Fruit fly (Drosophila melanogaster): ENCODE data around the gene CG31441.

CG31441 gene

DNA sequence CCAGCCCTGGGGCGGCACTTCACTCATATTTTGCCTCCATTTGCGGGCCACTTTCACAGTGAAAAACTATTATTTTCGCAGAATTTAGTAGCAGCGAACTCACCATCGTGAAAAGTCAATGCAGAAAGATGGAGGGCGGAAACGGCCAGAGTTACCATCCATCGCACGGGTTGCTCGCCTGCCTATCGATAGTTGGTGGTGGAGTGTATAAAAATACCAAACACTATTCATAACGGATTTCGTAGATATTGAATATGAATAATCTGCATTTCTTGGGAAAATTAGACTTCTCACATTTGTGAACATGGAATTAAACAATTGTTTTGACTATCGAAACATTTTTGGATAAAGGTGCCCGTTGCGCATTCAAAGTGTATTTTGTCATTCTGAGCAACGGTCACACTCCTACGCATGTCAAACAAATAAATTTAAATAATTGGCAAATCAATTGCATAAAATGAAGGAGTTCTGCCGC is 19.9 kb upstream of the CG31441 start, which contains the start of the genes RpS25 and CG4820 (continued):
- TF ChIP-seq jigr1 (GFP tag; IDR thresholded peaks at IDR 0.05): no peak
- peak; percentile 91 for TF ChIP-seq Mad (GFP tag; optimal IDR thresholded peaks at IDR 0.05)
- TF ChIP-seq D19B (GFP tag; optimal IDR thresholded peaks at IDR 0.05): peak; percentile 75
- peak; percentile 78 for TF ChIP-seq Spps (tag; optimal IDR thresholded peaks at IDR 0.05)
- TF ChIP-seq sna (GFP tag; IDR thresholded peaks at IDR 0.05; ENCODE audit: partially characterized antibody): peak; percentile 89
- peak; percentile 65; the same call in 1 of the 2 replicates for TF ChIP-seq CG14667 (GFP tag; IDR thresholded peaks at IDR 0.05)
- TF ChIP-seq tna (GFP tag; IDR thresholded peaks at IDR 0.05; ENCODE audit: partially characterized antibody): peak; percentile 62; the same call in 1 of the 2 replicates
- peak; percentile 96 for TF ChIP-seq MTF-1 (GFP tag; optimal IDR thresholded peaks at IDR 0.05; ENCODE audit: borderline replicate concordance)
- TF ChIP-seq her (GFP tag; optimal IDR thresholded peaks at IDR 0.05): peak; percentile 91
- peak; percentile 25 for TF ChIP-seq Hmx (GFP tag; optimal IDR thresholded peaks at IDR 0.05)
- TF ChIP-seq hb (GFP tag; IDR thresholded peaks at IDR 0.05; ENCODE audit: partially characterized antibody): peak; percentile 80; the same call in 2 of the 3 replicates
- TF ChIP-seq Opbp (GFP tag; IDR thresholded peaks at IDR 0.05; ENCODE audit: partially characterized antibody): peak; percentile 76
- peak; percentile 74 for TF ChIP-seq CG17612 (GFP tag; IDR thresholded peaks at IDR 0.05)
- TF ChIP-seq Dp (GFP tag; optimal IDR thresholded peaks at IDR 0.05): peak; percentile 64
- no peak for TF ChIP-seq ab (GFP tag; optimal IDR thresholded peaks at IDR 0.05)
- TF ChIP-seq dpn (GFP tag; optimal IDR thresholded peaks at IDR 0.05): peak; percentile 80 to 94
- peak; percentile 82 for TF ChIP-seq CG17802 (tag; optimal IDR thresholded peaks at IDR 0.05)
- TF ChIP-seq sob (GFP tag; IDR thresholded peaks at IDR 0.05): peak; percentile 91
- peak; percentile 94 for TF ChIP-seq shn (GFP tag; optimal IDR thresholded peaks at IDR 0.05)
- peak; percentile 84 for TF ChIP-seq tin (GFP tag; optimal IDR thresholded peaks at IDR 0.05)
- peak; percentile 96 for TF ChIP-seq NfI (GFP tag; optimal IDR thresholded peaks at IDR 0.05)
- peak; percentile 69; the same call in 2 of the 3 replicates for TF ChIP-seq B-H1 (GFP tag; IDR thresholded peaks at IDR 0.05)
- peak; percentile 36 to 81 for TF ChIP-seq bsh (GFP tag; optimal IDR thresholded peaks at IDR 0.05)
- peak; percentile 85 for TF ChIP-seq Bgb (GFP tag; IDR thresholded peaks at IDR 0.05; ENCODE audit: partially characterized antibody)
- TF ChIP-seq ase (GFP tag; IDR thresholded peaks at IDR 0.05): peak; percentile 77
- peak; percentile 83 for TF ChIP-seq hbn (GFP tag; IDR thresholded peaks at IDR 0.05; ENCODE audit: partially characterized antibody)
- peak; percentile 92 for TF ChIP-seq bigmax (GFP tag; optimal IDR thresholded peaks at IDR 0.05)
- peak; percentile 95 for TF ChIP-seq CG18619 (GFP tag; optimal IDR thresholded peaks at IDR 0.05)
- TF ChIP-seq CG6654 (GFP tag; optimal IDR thresholded peaks at IDR 0.05): peak; percentile 71
- TF ChIP-seq lov (optimal IDR thresholded peaks at IDR 0.05): no peak
- TF ChIP-seq lov (GFP tag; IDR thresholded peaks at IDR 0.05): peak; percentile 89
- TF ChIP-seq phol (tag; optimal IDR thresholded peaks at IDR 0.05): peak; percentile 100
- peak; percentile 86 for TF ChIP-seq da (GFP tag; optimal IDR thresholded peaks at IDR 0.05)
- TF ChIP-seq fd64A (GFP tag; optimal IDR thresholded peaks at IDR 0.05): peak; percentile 94
- TF ChIP-seq Blimp-1 (GFP tag; optimal IDR thresholded peaks at IDR 0.05): peak; percentile 73
- TF ChIP-seq NC2β (GFP tag; optimal IDR thresholded peaks at IDR 0.05): peak; percentile 98
- peak; percentile 93 for TF ChIP-seq unc-4 (GFP tag; IDR thresholded peaks at IDR 0.05; ENCODE audit: partially characterized antibody)
- peak; percentile 72 for TF ChIP-seq lmd (GFP tag; IDR thresholded peaks at IDR 0.05)
- peak; percentile 91 for TF ChIP-seq CG11456 (GFP tag; IDR thresholded peaks at IDR 0.05)
- TF ChIP-seq Stat92E (GFP tag; optimal IDR thresholded peaks at IDR 0.05): peak in 1 of 3 experiments; percentile 66
- TF ChIP-seq CG2116 (GFP tag; optimal IDR thresholded peaks at IDR 0.05): peak; percentile 95
- TF ChIP-seq onecut (GFP tag; IDR thresholded peaks at IDR 0.05): peak; percentile 93
- TF ChIP-seq Taf1 (GFP tag; IDR thresholded peaks at IDR 0.05): peak; percentile 51; the same call in 1 of the 2 replicates
- TF ChIP-seq CG8089 (GFP tag; optimal IDR thresholded peaks at IDR 0.05): peak; percentile 93
- 0 out of 2 replicates have a peak, but pooled peaks have one; percentile 15 for TF ChIP-seq aop (GFP tag; IDR thresholded peaks at IDR 0.05)
- peak; percentile 94 for TF ChIP-seq CG15479 (GFP tag; optimal IDR thresholded peaks at IDR 0.05)
- peak; percentile 88 for TF ChIP-seq CG34224 (GFP tag; IDR thresholded peaks at IDR 0.05; ENCODE audit: partially characterized antibody)
- TF ChIP-seq CG12236 (GFP tag; optimal IDR thresholded peaks at IDR 0.05): peak; percentile 89
- TF ChIP-seq CG1647 (GFP tag; optimal IDR thresholded peaks at IDR 0.05): peak; percentile 82

All from whole organism, embryonic.